Worm (Caenorhabditis elegans): Measurements from ENCODE around the gene F14H12.7.

Gene F14H12.7

DNA sequence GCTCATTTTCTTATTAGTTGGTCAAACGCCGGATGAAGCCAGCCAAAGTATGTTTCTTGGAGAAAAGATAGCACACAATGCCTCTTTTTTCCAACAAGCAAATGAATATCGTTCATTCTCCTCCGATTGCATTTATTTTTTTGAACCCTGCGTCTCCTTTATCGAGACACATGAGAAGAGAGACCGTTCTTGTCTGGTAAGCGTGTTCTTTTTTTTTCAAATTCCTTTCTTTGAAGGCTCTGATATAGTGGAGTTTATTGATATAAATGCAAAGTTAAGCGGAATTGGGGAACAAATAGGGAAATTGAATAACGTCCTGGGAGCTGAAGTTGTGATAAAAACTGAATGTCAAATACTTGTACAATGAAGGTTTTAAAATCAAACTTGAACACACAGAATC, at the start of gene F14H12.7:
F14H12.7 (minus strand) TSS at position 101 of the 400 bp plus-strand sequence.
- TF ChIP-seq W03F9.2 (tag; optimal IDR thresholded peaks at IDR 0.05) (no peak), dao-5 (tag; optimal IDR thresholded peaks at IDR 0.05) (no peak), him-1 (tag; optimal IDR thresholded peaks at IDR 0.05) (no peak)

DNA sequence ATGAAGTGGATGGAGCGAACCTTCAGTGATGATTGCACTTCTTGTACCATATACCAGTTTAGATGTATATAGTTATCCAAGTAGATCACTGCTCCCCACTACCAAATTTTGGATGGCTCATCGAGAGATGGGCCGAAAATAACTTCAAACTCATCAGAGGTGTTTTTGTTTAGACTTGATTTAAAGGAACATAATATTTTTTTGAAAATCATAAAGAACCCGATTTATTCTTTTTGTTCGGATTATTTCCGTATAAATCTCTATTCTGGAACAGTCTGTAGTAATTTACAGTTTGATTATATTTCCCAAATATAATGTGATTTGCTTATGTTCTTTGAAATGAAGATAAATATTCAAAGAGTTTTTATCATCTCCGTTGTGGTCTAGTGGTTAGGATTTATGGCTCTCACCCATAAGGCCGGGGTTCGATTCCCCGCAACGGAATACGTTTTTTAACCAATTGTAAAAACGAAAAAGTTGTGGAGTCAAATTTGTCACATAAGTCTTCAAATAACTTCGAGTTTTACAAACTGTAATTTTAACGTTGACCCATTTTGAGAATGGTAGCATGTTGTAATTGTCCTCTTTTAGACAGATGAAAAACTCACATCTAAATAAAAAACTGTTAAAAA, 48.0 kb upstream of the F14H12.7 start:
- TF ChIP-seq him-1 (tag; optimal IDR thresholded peaks at IDR 0.05) (no peak), W03F9.2 (tag; optimal IDR thresholded peaks at IDR 0.05) (no peak), dao-5 (tag; optimal IDR thresholded peaks at IDR 0.05) (no peak)

DNA sequence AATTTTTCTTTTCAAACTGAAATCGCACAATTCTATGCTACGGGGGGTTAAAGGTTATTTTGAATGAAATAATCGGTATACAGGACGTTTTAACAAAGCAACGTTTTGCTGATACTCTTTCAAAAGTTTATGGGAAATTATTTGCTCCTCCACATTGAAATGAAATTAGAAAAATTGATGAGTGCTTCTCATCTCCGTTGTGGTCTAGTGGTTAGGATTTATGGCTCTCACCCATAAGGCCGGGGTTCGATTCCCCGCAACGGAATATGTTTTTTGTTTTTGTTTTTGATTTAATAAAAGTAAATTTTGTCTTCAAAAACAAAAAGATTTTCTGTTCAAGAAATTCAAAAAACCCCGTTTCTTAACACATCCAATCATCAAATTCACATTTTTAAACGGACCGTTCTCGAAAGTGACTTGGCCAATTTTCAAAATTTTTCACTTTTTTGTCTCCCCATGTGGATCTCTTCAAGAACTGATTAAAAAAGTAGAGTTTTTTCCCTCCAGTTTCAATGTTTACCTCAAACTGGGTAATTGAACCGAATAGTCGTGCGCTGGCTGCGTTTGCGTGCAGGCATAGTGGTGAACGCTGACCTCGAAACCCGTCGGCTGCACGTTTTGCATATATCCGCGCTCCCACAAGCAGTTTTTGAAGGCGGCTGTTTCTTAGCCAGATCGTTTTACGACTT, 47.3 kb upstream of the F14H12.7 start:
- TF ChIP-seq dao-5 (tag; optimal IDR thresholded peaks at IDR 0.05): no peak
- TF ChIP-seq W03F9.2 (tag; optimal IDR thresholded peaks at IDR 0.05): peak; percentile 5
- TF ChIP-seq him-1 (tag; optimal IDR thresholded peaks at IDR 0.05): no peak

DNA sequence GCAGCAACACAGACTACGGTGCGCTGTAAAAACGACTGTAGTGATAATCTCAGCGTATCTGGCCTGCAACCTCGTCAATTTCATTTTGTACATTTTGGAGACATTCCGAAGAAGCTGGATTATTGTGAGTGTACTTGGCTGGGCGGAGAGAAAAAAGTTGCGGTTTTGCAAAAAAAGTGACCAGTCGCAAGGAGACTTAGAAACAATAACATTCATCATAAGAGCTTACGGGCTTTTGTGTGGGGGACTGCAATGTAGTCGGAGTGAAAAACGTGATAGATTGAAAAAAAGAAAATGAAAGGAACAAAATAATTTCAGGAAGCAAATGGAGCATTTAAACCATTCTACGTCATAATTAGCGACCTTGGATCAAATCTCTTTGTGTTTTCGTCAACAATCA, 46.0 kb upstream of the F14H12.7 start:
- no peak for TF ChIP-seq W03F9.2 (tag; optimal IDR thresholded peaks at IDR 0.05)
- no peak for TF ChIP-seq him-1 (tag; optimal IDR thresholded peaks at IDR 0.05)
- TF ChIP-seq dao-5 (tag; optimal IDR thresholded peaks at IDR 0.05): no peak

DNA sequence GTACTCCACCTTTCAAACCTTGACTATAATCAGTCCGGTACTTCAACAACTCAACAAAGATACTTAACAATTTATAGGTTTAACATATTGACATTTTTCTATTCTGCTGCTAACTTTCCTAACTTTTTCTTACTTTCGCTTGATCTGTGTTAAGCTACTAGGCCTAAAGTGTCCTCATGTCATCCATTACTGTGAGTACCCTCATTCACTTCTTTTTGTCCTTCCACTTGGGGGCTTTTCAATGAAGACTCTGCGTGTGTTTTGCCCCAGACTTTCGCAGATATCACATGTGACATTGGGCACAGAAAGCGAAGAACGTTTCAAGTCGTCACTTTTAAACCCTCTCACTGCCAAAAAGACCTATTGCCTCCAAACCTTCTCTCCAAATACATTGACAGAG, 42.3 kb upstream of the F14H12.7 start:
- no peak for TF ChIP-seq W03F9.2 (tag; optimal IDR thresholded peaks at IDR 0.05)
- no peak for TF ChIP-seq him-1 (tag; optimal IDR thresholded peaks at IDR 0.05)
- TF ChIP-seq dao-5 (tag; optimal IDR thresholded peaks at IDR 0.05): no peak

DNA sequence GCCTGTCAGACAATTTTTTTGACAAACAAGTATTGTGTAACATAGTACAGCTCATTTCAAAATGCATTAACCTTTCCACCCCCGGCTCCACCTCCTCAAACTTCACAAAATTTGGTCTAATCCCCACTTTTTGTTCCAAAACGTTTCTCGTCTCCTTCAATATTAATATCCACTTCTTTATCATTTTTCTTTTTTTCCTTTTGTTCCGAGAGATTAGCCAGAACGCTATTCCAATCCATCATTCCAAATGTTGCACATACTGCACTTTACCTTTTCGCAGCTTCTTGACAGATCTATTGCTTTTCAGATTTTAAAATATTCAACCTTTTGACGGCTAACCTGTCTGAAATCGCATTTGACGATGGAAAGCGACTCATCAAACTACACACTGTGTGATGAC, 40.4 kb upstream of the F14H12.7 start, which contains the start of gene D1079.1:
D1079.1 (plus strand) TSS at position 301 of the 400 bp plus-strand sequence.
- no peak for TF ChIP-seq W03F9.2 (tag; optimal IDR thresholded peaks at IDR 0.05)
- TF ChIP-seq dao-5 (tag; optimal IDR thresholded peaks at IDR 0.05): no peak
- no peak for TF ChIP-seq him-1 (tag; optimal IDR thresholded peaks at IDR 0.05)

DNA sequence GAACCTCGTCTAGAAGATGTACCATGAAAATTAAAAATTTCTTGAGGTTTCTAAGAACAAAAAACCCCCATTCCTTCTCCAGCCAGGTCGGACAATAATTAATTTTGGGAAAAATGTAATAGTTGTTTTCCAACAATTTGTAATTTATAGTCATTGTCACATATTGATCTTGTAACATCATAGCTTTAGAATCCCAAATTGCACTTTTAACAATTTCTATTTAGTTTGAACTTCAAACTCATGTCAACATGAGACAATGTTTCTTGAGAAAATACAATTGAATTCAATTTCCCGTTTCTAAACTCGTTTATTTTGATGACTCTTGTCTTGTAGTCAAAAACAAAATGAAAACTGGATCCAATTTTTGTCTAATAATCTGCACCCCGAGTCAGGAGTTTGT, 37.9 kb upstream of the F14H12.7 start:
- no peak for TF ChIP-seq him-1 (tag; optimal IDR thresholded peaks at IDR 0.05)
- TF ChIP-seq W03F9.2 (tag; optimal IDR thresholded peaks at IDR 0.05): no peak
- no peak for TF ChIP-seq dao-5 (tag; optimal IDR thresholded peaks at IDR 0.05)

DNA sequence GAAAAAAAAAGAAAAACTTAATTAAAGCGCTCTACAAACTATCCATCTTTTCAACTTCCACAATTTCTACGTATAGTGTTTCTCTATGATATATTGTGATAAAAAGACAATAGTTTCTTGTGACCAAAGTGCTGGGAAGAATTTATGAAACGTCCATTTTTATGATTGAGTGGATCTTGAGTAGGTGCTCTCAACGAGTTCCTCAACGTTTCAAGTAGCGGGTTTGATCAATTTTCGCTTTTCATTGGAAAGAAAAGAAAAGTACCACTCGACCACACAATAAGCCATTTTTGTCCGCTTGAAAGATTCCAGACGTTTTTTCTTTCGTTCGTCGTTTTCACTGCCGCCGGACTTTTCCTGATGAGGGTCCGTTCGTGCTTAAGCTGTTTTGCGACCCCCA, 35.0 kb upstream of the F14H12.7 start:
- TF ChIP-seq dao-5 (tag; optimal IDR thresholded peaks at IDR 0.05) (no peak), him-1 (tag; optimal IDR thresholded peaks at IDR 0.05) (no peak), W03F9.2 (tag; optimal IDR thresholded peaks at IDR 0.05) (no peak)

DNA sequence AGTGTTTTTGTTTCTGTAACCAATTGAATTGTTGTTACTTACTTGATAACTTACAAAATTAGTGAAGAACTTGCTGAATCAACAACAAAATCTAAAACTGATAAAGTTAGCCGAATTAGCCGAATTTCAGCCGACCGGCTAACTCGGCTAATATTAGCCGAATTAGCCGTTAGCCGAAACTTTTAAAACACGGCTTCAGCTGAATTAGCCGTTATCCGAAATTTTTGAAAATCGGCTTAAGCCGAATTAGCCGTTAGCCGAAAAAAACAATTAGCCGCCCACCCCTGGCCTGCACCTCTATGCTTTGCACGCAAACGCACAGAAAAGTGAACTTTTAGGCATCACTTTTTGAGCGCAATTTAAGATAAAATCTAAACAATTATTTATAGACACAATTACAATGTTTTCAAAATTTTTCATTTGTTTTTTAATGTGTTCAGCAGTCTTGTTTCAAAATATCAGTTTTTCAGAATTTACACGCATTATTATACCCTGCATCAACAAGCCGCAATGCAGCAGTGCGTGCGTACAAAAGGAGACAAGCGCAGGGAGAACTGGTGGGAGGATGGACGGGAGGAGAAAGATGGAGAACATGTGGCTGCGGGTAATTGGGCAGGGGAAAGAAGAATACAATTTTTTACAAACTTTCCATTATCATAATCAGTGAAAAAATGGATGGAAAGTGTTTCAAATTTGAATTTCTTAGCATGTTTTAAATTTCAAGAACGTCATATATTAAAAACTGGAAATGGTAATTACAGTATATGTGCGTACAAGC, 32.8 kb upstream of the F14H12.7 start:
- no peak for TF ChIP-seq dao-5 (tag; optimal IDR thresholded peaks at IDR 0.05)
- peak; percentile 73 for TF ChIP-seq him-1 (tag; optimal IDR thresholded peaks at IDR 0.05)
- peak; percentile 46 for TF ChIP-seq W03F9.2 (tag; optimal IDR thresholded peaks at IDR 0.05)

DNA sequence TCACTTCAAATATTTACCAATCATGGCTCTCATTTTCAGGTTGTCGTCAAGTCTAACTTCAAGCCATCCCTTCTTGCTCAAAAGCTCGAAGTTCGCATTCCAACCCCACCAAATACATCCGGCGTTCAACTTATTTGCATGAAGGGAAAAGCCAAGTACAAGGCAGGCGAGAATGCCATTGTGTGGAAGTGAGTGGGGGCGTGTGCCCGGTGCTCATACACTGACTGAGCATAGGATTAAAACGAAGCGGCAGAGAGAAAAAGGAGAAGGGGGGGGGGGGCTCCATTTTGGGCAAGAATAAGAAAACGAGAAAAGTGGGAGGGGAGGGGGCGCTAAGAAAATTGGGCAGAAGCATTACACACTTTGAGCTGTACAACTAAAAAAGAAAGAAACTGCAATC, 29.3 kb upstream of the F14H12.7 start:
- TF ChIP-seq W03F9.2 (tag; optimal IDR thresholded peaks at IDR 0.05) (no peak), him-1 (tag; optimal IDR thresholded peaks at IDR 0.05) (no peak), dao-5 (tag; optimal IDR thresholded peaks at IDR 0.05) (no peak)

DNA sequence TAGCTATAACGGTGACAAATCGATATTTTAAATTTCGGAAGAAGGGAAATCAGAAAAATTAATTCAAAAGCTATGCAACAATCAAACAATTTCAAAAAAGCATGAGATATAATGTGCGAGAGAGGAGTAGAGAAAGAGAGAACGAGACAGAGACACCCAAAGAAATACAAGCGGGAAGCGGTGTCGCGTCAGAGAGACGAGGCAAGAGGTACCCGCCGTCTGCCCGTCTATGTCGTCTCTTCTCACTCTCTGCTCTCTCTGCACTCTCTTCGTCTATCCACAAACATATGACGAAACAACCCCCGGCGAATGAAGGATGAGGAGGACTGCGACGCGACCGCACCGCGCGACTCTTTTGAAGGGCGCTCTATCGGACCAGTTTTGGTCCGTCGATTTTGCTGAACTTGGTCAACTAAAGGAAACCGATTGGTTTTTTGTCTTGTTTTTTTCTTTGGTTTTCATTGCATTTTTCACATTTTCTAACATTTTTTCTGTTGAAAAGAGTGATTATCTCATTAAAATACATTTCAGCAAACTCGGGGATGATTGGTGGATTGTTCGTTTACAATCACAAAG, 26.5 kb upstream of the F14H12.7 start, which contains the start of gene dpy-23:
dpy-23 (plus strand) TSS at position 526 of the 576 bp plus-strand sequence.
- no peak for TF ChIP-seq dao-5 (tag; optimal IDR thresholded peaks at IDR 0.05)
- peak; percentile 60 for TF ChIP-seq W03F9.2 (tag; optimal IDR thresholded peaks at IDR 0.05)
- peak; percentile 66 for TF ChIP-seq him-1 (tag; optimal IDR thresholded peaks at IDR 0.05)

DNA sequence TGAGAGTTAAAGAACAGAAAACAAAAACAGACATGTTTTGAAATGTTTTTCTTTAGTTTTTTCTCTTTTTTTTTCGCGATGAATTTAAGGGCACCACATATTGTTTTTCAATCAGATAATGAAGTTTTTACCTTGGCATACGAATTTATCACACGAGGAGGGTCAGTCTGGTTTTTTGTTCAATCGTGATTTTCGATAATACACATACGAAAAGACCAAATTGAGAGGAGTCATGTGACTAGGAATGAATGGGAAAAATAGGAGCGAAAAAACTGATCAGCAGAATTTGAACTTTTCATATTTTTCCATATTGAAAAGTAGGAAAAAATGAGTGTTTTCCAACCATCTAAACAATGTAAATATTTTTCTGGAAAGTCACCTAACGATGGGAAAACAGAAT, 24.1 kb upstream of the F14H12.7 start:
- TF ChIP-seq him-1 (tag; optimal IDR thresholded peaks at IDR 0.05): no peak
- no peak for TF ChIP-seq dao-5 (tag; optimal IDR thresholded peaks at IDR 0.05)

DNA sequence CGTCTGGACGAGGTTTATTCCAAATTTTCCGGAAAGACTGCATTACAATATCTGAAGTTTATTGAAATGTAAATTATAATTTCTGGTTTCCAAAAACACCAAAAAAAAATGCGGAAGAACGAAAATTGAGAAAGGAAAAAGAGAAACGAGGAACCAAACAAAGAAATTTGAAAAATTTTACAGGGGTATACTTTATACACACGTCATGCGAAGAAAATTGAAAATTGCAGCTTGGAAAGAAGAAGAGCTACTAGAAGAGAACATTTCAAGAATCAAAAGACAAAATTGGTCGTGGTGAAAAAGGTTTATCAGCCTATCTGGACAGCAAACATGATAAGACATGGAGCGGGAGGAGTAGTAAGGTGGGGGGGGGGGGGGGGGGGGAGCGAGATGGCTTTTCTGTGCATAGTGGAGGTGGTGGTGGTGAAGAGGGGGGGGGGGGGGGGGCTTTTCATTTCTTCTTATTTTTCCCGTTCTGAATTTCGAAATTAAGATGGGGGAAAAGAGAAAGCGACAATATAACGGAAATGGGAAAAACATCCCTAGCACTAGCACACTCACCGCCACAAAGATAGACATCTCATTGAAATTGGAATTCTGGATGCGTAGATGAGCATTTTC, 21.0 kb upstream of the F14H12.7 start, which contains the start of gene lst-2:
lst-2 (minus strand) TSS at position 51 of the 621 bp plus-strand sequence.
- TF ChIP-seq W03F9.2 (tag; optimal IDR thresholded peaks at IDR 0.05) (no peak), dao-5 (tag; optimal IDR thresholded peaks at IDR 0.05) (no peak), him-1 (tag; optimal IDR thresholded peaks at IDR 0.05) (no peak)

Data from whole organism, L4/young adult.